Fruit fly (Drosophila melanogaster): Measurements from ENCODE around the gene CG15395.

- TF ChIP-seq Sin3A (optimal IDR thresholded peaks at IDR 0.05) (no peak), ttk (optimal IDR thresholded peaks at IDR 0.05) (no peak), psq (optimal IDR thresholded peaks at IDR 0.05) (no peak)
These were observed 14.2 kb downstream of the CG15395 start for dm6 chr2L:2623947-2624346.

Data from Kc167 (cell line).